Fruit fly (Drosophila melanogaster): Measurements from ENCODE around the gene Prps.

Prps gene

dm6 chr3L:9640713-9641112, 55.8 kb downstream of the Prps start, which contains the start of gene CG18180:
TSS of gene CG18180 (plus strand) at chr3L:9641013.
- TF ChIP-seq Side (GFP tag; optimal IDR thresholded peaks at IDR 0.05) (no peak), exex (tag; optimal IDR thresholded peaks at IDR 0.05) (peak; percentile 10)

dm6 chr3L:9638971-9639370, 57.5 kb downstream of the Prps start, which contains the start of gene CG18179:
TSS of gene CG18179 (plus strand) at chr3L:9639271.
- TF ChIP-seq CG13424 (tag; optimal IDR thresholded peaks at IDR 0.05): no peak
- no peak for TF ChIP-seq wor (GFP tag; IDR thresholded peaks at IDR 0.05)

- TF ChIP-seq CG43689 (GFP tag; IDR thresholded peaks at IDR 0.05) (no peak), CG31388 (GFP tag; optimal IDR thresholded peaks at IDR 0.05) (no peak), Poxn (GFP tag; IDR thresholded peaks at IDR 0.05) (no peak), Ada2b (GFP tag; IDR thresholded peaks at IDR 0.05) (no peak), tgo (GFP tag; IDR thresholded peaks at IDR 0.05) (no peak), H2.0 (GFP tag; IDR thresholded peaks at IDR 0.05) (no peak), sc (optimal IDR thresholded peaks at IDR 0.05) (no peak), sc (GFP tag; optimal IDR thresholded peaks at IDR 0.05) (no peak), Sry-β (GFP tag; optimal IDR thresholded peaks at IDR 0.05) (no peak), Atf3 (GFP tag; optimal IDR thresholded peaks at IDR 0.05) (no peak), CG5953 (GFP tag; IDR thresholded peaks at IDR 0.05) (no peak), CG6272 (GFP tag; IDR thresholded peaks at IDR 0.05) (no peak), CrebB (tag; optimal IDR thresholded peaks at IDR 0.05) (no peak), trh (GFP tag; optimal IDR thresholded peaks at IDR 0.05) (no peak), GATAe (GFP tag; conservative IDR thresholded peaks at IDR 0.05) (no peak), CG8924 (tag; optimal IDR thresholded peaks at IDR 0.05) (no peak), ewg (GFP tag; optimal IDR thresholded peaks at IDR 0.05) (no peak), bab2 (GFP tag; optimal IDR thresholded peaks at IDR 0.05) (no peak)
These were observed 58.7 kb downstream of the Prps start, which contains the start of gene CG8329 for dm6 chr3L:9637812-9638211. TSS of gene CG8329 (plus strand) at chr3L:9638112.

Data from whole organism, embryonic.